Fruit fly (Drosophila melanogaster): Measurements from ENCODE around the gene bbx.

The bbx gene

DNA sequence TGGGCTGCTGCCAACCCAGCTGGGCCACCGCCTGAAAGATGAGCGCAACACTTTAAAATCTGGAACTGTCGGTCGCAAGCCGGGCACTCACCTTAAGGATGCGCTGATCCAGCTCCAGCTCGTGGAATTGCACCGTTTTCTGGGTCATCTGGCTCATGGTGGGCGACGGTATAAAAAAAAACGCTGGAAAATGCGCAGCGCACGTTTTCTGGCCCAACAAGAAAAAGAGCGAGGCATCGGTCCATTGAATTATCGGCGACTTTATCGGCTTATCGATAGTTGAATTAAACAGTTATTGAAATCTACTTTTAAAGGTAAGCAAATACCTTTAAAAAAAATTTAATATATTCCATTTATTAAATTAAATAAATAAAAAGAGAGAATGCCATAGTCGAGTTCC, 24.9 kb downstream of the bbx start, which contains the start of gene Ddx56 (continued):
- peak; percentile 63 for TF ChIP-seq unc-4 (GFP tag; IDR thresholded peaks at IDR 0.05; ENCODE audit: partially characterized antibody)
- no peak for TF ChIP-seq sr (GFP tag; IDR thresholded peaks at IDR 0.05)
- TF ChIP-seq E2f2 (GFP tag; IDR thresholded peaks at IDR 0.05): 0 out of 2 replicates have a peak, but pooled peaks have one; percentile 13
- TF ChIP-seq chif (GFP tag; optimal IDR thresholded peaks at IDR 0.05): no peak
- no peak for TF ChIP-seq CG17361 (GFP tag; IDR thresholded peaks at IDR 0.05)
- TF ChIP-seq nerfin-1 (tag; optimal IDR thresholded peaks at IDR 0.05): no peak
- TF ChIP-seq emc (GFP tag; optimal IDR thresholded peaks at IDR 0.05): no peak
- peak; percentile 55; the same call in 2 of the 3 replicates for TF ChIP-seq CG34224 (GFP tag; IDR thresholded peaks at IDR 0.05; ENCODE audit: partially characterized antibody)
- TF ChIP-seq amos (GFP tag; IDR thresholded peaks at IDR 0.05; ENCODE audit: partially characterized antibody): peak; percentile 70
- 0 out of 2 replicates have a peak, but pooled peaks have one; percentile 16 for TF ChIP-seq tna (GFP tag; IDR thresholded peaks at IDR 0.05; ENCODE audit: partially characterized antibody)
- TF ChIP-seq inv (GFP tag; IDR thresholded peaks at IDR 0.05; ENCODE audit: partially characterized antibody): peak; percentile 15; the same call in 1 of the 2 replicates
- no peak for TF ChIP-seq Stat92E (GFP tag; optimal IDR thresholded peaks at IDR 0.05)
- peak; percentile 46; the same call in 1 of the 2 replicates for TF ChIP-seq MBD-R2 (GFP tag; IDR thresholded peaks at IDR 0.05)
- no peak for TF ChIP-seq CG14014 (GFP tag; IDR thresholded peaks at IDR 0.05)
- TF ChIP-seq chinmo (GFP tag; IDR thresholded peaks at IDR 0.05; ENCODE audit: partially characterized antibody): 0 out of 4 replicates have a peak, but pooled peaks have one; percentile 65
- peak; percentile 47; the same call in 1 of the 2 replicates for TF ChIP-seq Bgb (GFP tag; IDR thresholded peaks at IDR 0.05; ENCODE audit: partially characterized antibody)
- TF ChIP-seq HLH4C (GFP tag; IDR thresholded peaks at IDR 0.05; ENCODE audit: partially characterized antibody): peak; percentile 62; the same call in 2 of the 3 replicates
- no peak for TF ChIP-seq Mrtf (GFP tag; IDR thresholded peaks at IDR 0.05)
- peak; percentile 29 for TF ChIP-seq dm (GFP tag; optimal IDR thresholded peaks at IDR 0.05)
- peak; percentile 59; the same call in 2 of the 3 replicates for TF ChIP-seq Opbp (GFP tag; IDR thresholded peaks at IDR 0.05; ENCODE audit: partially characterized antibody)
- TF ChIP-seq CG2116 (GFP tag; optimal IDR thresholded peaks at IDR 0.05): peak; percentile 9
- TF ChIP-seq pzg (GFP tag; optimal IDR thresholded peaks at IDR 0.05): peak; percentile 8
- peak; percentile 66 for TF ChIP-seq ewg (GFP tag; optimal IDR thresholded peaks at IDR 0.05)
- peak; percentile 50; the same call in 2 of the 3 replicates for TF ChIP-seq CG16813 (GFP tag; IDR thresholded peaks at IDR 0.05; ENCODE audit: partially characterized antibody)
- TF ChIP-seq CG3995 (GFP tag; optimal IDR thresholded peaks at IDR 0.05): peak; percentile 29
- peak; percentile 71 for TF ChIP-seq Scr (GFP tag; IDR thresholded peaks at IDR 0.05; ENCODE audit: partially characterized antibody)
- no peak for TF ChIP-seq ranshi (GFP tag; IDR thresholded peaks at IDR 0.05)
- no peak for TF ChIP-seq CG10274 (GFP tag; optimal IDR thresholded peaks at IDR 0.05)
- TF ChIP-seq row (GFP tag; IDR thresholded peaks at IDR 0.05): peak; percentile 43; the same call in 2 of the 3 replicates
- peak; percentile 33 for TF ChIP-seq YL-1 (GFP tag; optimal IDR thresholded peaks at IDR 0.05)
- TF ChIP-seq knrl (GFP tag; IDR thresholded peaks at IDR 0.05; ENCODE audit: partially characterized antibody): peak; percentile 43; the same call in 2 of the 3 replicates
- TF ChIP-seq CG31224 (GFP tag; IDR thresholded peaks at IDR 0.05): no peak
- TF ChIP-seq CG6683 (GFP tag; optimal IDR thresholded peaks at IDR 0.05): no peak
- peak; percentile 68 for TF ChIP-seq Dll (GFP tag; IDR thresholded peaks at IDR 0.05; ENCODE audit: partially characterized antibody)
- TF ChIP-seq CG14860 (GFP tag; IDR thresholded peaks at IDR 0.05; ENCODE audit: partially characterized antibody): 0 out of 3 replicates have a peak, but pooled peaks have one; percentile 22

- TF ChIP-seq Side (GFP tag; optimal IDR thresholded peaks at IDR 0.05): no peak
- TF ChIP-seq CG14050 (GFP tag; IDR thresholded peaks at IDR 0.05): no peak
- no peak for TF ChIP-seq tgo (GFP tag; IDR thresholded peaks at IDR 0.05)
- no peak for TF ChIP-seq CG4730 (GFP tag; IDR thresholded peaks at IDR 0.05)
- TF ChIP-seq zf30C (GFP tag; optimal IDR thresholded peaks at IDR 0.05): no peak
- no peak for TF ChIP-seq Hr3 (GFP tag; optimal IDR thresholded peaks at IDR 0.05)
- TF ChIP-seq bab2 (GFP tag; optimal IDR thresholded peaks at IDR 0.05): no peak
- TF ChIP-seq Doc3 (GFP tag; IDR thresholded peaks at IDR 0.05; ENCODE audit: partially characterized antibody): peak; percentile 58; the same call in 1 of the 3 replicates
- no peak for TF ChIP-seq CG10979 (tag; optimal IDR thresholded peaks at IDR 0.05)
- no peak for TF ChIP-seq rib (GFP tag; IDR thresholded peaks at IDR 0.05)
- TF ChIP-seq CG34422 (GFP tag; IDR thresholded peaks at IDR 0.05): no peak
- TF ChIP-seq HLHmδ (GFP tag; optimal IDR thresholded peaks at IDR 0.05): no peak
- TF ChIP-seq ranshi (GFP tag; IDR thresholded peaks at IDR 0.05): no peak
- TF ChIP-seq CG11247 (GFP tag; IDR thresholded peaks at IDR 0.05): no peak
- TF ChIP-seq ab (GFP tag; optimal IDR thresholded peaks at IDR 0.05): no peak
- no peak for TF ChIP-seq maf-S (GFP tag; optimal IDR thresholded peaks at IDR 0.05)
Measured at dm6 chrX:21388734-21389133, 25.9 kb downstream of the bbx start, which contains the start of gene mst. TSS of gene mst (plus strand) at chrX:21388977.

Measured in whole organism, embryonic.